Worm (Caenorhabditis elegans): ENCODE data around the gene F46C3.7.

Gene F46C3.7

ce11 chrX:11414837-11415550 is 24.8 kb upstream of the F46C3.7 start, which contains the start of gene pek-1 (continued):
- TF ChIP-seq nhr-85 (tag) (peak; percentile 86), ceh-63 (GFP tag; optimal IDR thresholded peaks at IDR 0.05) (no peak), ztf-4 (tag; optimal IDR thresholded peaks at IDR 0.05) (peak; percentile 17), skn-1 (tag; optimal IDR thresholded peaks at IDR 0.05) (peak; percentile 22), nhr-84 (tag; optimal IDR thresholded peaks at IDR 0.05) (no peak), mdl-1 (tag; optimal IDR thresholded peaks at IDR 0.05) (peak in 1 of 2 experiments; percentile 91), nhr-20 (tag; optimal IDR thresholded peaks at IDR 0.05) (peak; percentile 78), sup-37 (GFP tag; optimal IDR thresholded peaks at IDR 0.05) (peak; percentile 19), nhr-77 (tag; optimal IDR thresholded peaks at IDR 0.05) (peak; percentile 36), aha-1 (tag; optimal IDR thresholded peaks at IDR 0.05) (no peak), tbx-2 (tag; optimal IDR thresholded peaks at IDR 0.05) (peak; percentile 55), nhr-71 (tag; optimal IDR thresholded peaks at IDR 0.05) (peak; percentile 88), nhr-76 (tag; optimal IDR thresholded peaks at IDR 0.05) (no peak), lin-35 (GFP tag; optimal IDR thresholded peaks at IDR 0.05) (peak; percentile 31 to 43), swsn-7 (tag; optimal IDR thresholded peaks at IDR 0.05) (peak; percentile 56), lsy-2 (tag; optimal IDR thresholded peaks at IDR 0.05) (peak; percentile 47 to 59), nhr-47 (tag; optimal IDR thresholded peaks at IDR 0.05) (peak; percentile 56), ztf-11 (tag; optimal IDR thresholded peaks at IDR 0.05) (peak in 1 of 2 experiments; percentile 35), efl-3 (GFP tag; optimal IDR thresholded peaks at IDR 0.05) (no peak), lir-3 (tag; optimal IDR thresholded peaks at IDR 0.05; ENCODE audit: poor library complexity) (peak; percentile 48), elt-2 (tag; optimal IDR thresholded peaks at IDR 0.05) (peak; percentile 52), blmp-1 (tag; optimal IDR thresholded peaks at IDR 0.05) (peak; percentile 96), tlp-1 (tag; optimal IDR thresholded peaks at IDR 0.05) (no peak), C16A3.4 (tag; optimal IDR thresholded peaks at IDR 0.05) (peak; percentile 10), unc-62 (GFP tag; optimal IDR thresholded peaks at IDR 0.05) (no peak), dsc-1 (tag; optimal IDR thresholded peaks at IDR 0.05) (peak; percentile 24), ces-1 (GFP tag; optimal IDR thresholded peaks at IDR 0.05) (no peak), hlh-4 (tag; optimal IDR thresholded peaks at IDR 0.05) (no peak), ceh-82 (tag; optimal IDR thresholded peaks at IDR 0.05) (peak in 2 of 3 experiments; percentile 6 to 46)

ce11 chrX:11418667-11419066 is 21.2 kb upstream of the F46C3.7 start, which contains the start of gene F46C3.2:
Gene F46C3.2 (minus strand): TSS chrX:11418767.
- TF ChIP-seq aly-2 (tag; optimal IDR thresholded peaks at IDR 0.05) (no peak), pax-3 (tag; optimal IDR thresholded peaks at IDR 0.05) (no peak), C04F5.9 (tag; optimal IDR thresholded peaks at IDR 0.05) (no peak), ces-1 (GFP tag; optimal IDR thresholded peaks at IDR 0.05) (no peak), rnt-1 (tag; optimal IDR thresholded peaks at IDR 0.05) (no peak), blmp-1 (tag; optimal IDR thresholded peaks at IDR 0.05) (no peak), snu-23 (GFP tag; optimal IDR thresholded peaks at IDR 0.05) (no peak), elt-2 (tag; optimal IDR thresholded peaks at IDR 0.05) (no peak), swsn-7 (tag; optimal IDR thresholded peaks at IDR 0.05) (no peak), nhr-76 (tag; optimal IDR thresholded peaks at IDR 0.05) (no peak), ceh-63 (GFP tag; optimal IDR thresholded peaks at IDR 0.05) (no peak), nhr-90 (tag; optimal IDR thresholded peaks at IDR 0.05; ENCODE audit: poor library complexity) (no peak)

- no peak for TF ChIP-seq vab-15 (tag; optimal IDR thresholded peaks at IDR 0.05)
- TF ChIP-seq fkh-10 (GFP tag; optimal IDR thresholded peaks at IDR 0.05), result no peak
- no peak for TF ChIP-seq nhr-20 (tag; optimal IDR thresholded peaks at IDR 0.05)
- peak; percentile 87 for TF ChIP-seq nhr-85 (tag)
- no peak for TF ChIP-seq nhr-76 (tag; optimal IDR thresholded peaks at IDR 0.05)
- no peak for TF ChIP-seq lin-13 (GFP tag; optimal IDR thresholded peaks at IDR 0.05)
- TF ChIP-seq blmp-1 (tag; optimal IDR thresholded peaks at IDR 0.05), result peak; percentile 42
- peak; percentile 11 for TF ChIP-seq lin-14 (GFP tag; optimal IDR thresholded peaks at IDR 0.05)
Measured at ce11 chrX:11419988-11420387, 19.9 kb upstream of the F46C3.7 start, which contains the start of gene F46C3.6. Gene F46C3.6 (minus strand): TSS chrX:11420074.

All from whole organism, L1 larva.